Worm (Caenorhabditis elegans) whole organism, L3 larva: ENCODE data around the gene DH11.2.

Experiments used
- R02D3.7 ChIP-seq: fragments of 150-350 bp; optimal IDR thresholded peaks from 2 replicates; lab custom pipeline; 2014; ENCODE audit warnings: missing biosample characterization, missing genetic modification characterization
- ZK546.5 ChIP-seq: sonication (generic microtip); optimal IDR thresholded peaks from 2 replicates; lab custom pipeline; 2017; ENCODE audit warnings: missing biosample characterization, missing genetic modification characterization
- aly-2 ChIP-seq: fragments of 150-350 bp; optimal IDR thresholded peaks from 2 replicates; lab custom pipeline; 2014; ENCODE audit warnings: missing biosample characterization, missing genetic modification characterization
- ama-1 ChIP-seq: fragments of 150-350 bp; optimal IDR thresholded peaks from 2 replicates; lab custom pipeline; 2018
- ceh-16 ChIP-seq: sonication (generic microtip); optimal IDR thresholded peaks from 2 replicates; lab custom pipeline; 2017; ENCODE audit warnings: missing biosample characterization, missing genetic modification characterization
- ceh-28 ChIP-seq: fragments of 150-350 bp; optimal IDR thresholded peaks from 2 replicates; lab custom pipeline; 2014; ENCODE audit warnings: missing biosample characterization, missing genetic modification reagents, missing genetic modification characterization
- ceh-82 ChIP-seq: fragments of 150-350 bp; optimal IDR thresholded peaks from 2 replicates; lab custom pipeline; 2014; ENCODE audit warnings: missing biosample characterization, missing genetic modification characterization
- daf-12 ChIP-seq: fragments of 150-350 bp; optimal IDR thresholded peaks from 2 replicates; lab custom pipeline; 2014; ENCODE audit warnings: missing biosample characterization, missing genetic modification reagents, missing genetic modification characterization
- egl-27 ChIP-seq: sonication (generic microtip); optimal IDR thresholded peaks from 4 replicates; lab custom pipeline; 2017; ENCODE audit warnings: missing biosample characterization, missing genetic modification reagents, missing genetic modification characterization
- egl-5 ChIP-seq: fragments of 150-350 bp; optimal IDR thresholded peaks from 2 replicates; lab custom pipeline; 2017; ENCODE audit warnings: missing biosample characterization, missing genetic modification reagents, missing genetic modification characterization, inconsistent platforms
- elt-2 ChIP-seq: sonication (generic microtip); optimal IDR thresholded peaks from 2 replicates; lab custom pipeline; 2016; ENCODE audit warnings: missing genetic modification reagents, mild to moderate bottlenecking, missing genetic modification characterization, missing compliant biosample characterization
- elt-3 ChIP-seq, 3 experiments: fragments of 150-350 bp in 1 of 3; sonication (generic microtip) in 2 of 3; optimal IDR thresholded peaks; 2 replicates in 2 of 3; 4 replicates in 1 of 3; lab custom pipeline; 2014 to 2017; ENCODE audit warnings: missing biosample characterization in 3 of 3, missing genetic modification characterization in 3 of 3
- fkh-10 ChIP-seq: sonication (generic microtip); optimal IDR thresholded peaks from 2 replicates; lab custom pipeline; 2017; ENCODE audit warnings: missing biosample characterization, missing genetic modification reagents, missing genetic modification characterization
- fkh-2 ChIP-seq: fragments of 150-350 bp; optimal IDR thresholded peaks from 2 replicates; lab custom pipeline; 2014; ENCODE audit warnings: missing biosample characterization, missing genetic modification reagents, missing genetic modification characterization
- fos-1 ChIP-seq: fragments of 150-350 bp; optimal IDR thresholded peaks from 2 replicates; lab custom pipeline; 2014; ENCODE audit warnings: missing biosample characterization, missing genetic modification characterization
- hmg-11 ChIP-seq: sonication (generic microtip); optimal IDR thresholded peaks from 2 replicates; lab custom pipeline; 2016; ENCODE audit warnings: missing genetic modification characterization, missing compliant biosample characterization
- jun-1 ChIP-seq: fragments of 150-350 bp; optimal IDR thresholded peaks from 2 replicates; lab custom pipeline; 2014; ENCODE audit warnings: missing biosample characterization, missing genetic modification reagents, missing genetic modification characterization
- lin-15B ChIP-seq: fragments of 150-350 bp; optimal IDR thresholded peaks from 2 replicates; lab custom pipeline; 2014; ENCODE audit warnings: missing biosample characterization, missing genetic modification characterization
- lin-39 ChIP-seq: fragments of 150-350 bp; optimal IDR thresholded peaks from 2 replicates; lab custom pipeline; 2018; ENCODE audit warnings: missing biosample characterization, missing genetic modification reagents, missing genetic modification characterization
- lsy-12 ChIP-seq: sonication (generic microtip); optimal IDR thresholded peaks from 2 replicates; lab custom pipeline; 2016; ENCODE audit warnings: mild to moderate bottlenecking, missing genetic modification characterization, missing compliant biosample characterization
- mdl-1 ChIP-seq: fragments of 150-350 bp; optimal IDR thresholded peaks from 2 replicates; lab custom pipeline; 2014; ENCODE audit warnings: missing biosample characterization, missing genetic modification characterization
- mml-1 ChIP-seq: fragments of 150-350 bp; sonication (generic microtip); optimal IDR thresholded peaks from 3 replicates; lab custom pipeline; 2014; ENCODE audit warnings: missing biosample characterization, missing genetic modification characterization
- nfya-1 ChIP-seq: sonication (generic microtip); optimal IDR thresholded peaks from 2 replicates; lab custom pipeline; 2017; ENCODE audit warnings: missing genetic modification characterization, mild to moderate bottlenecking, missing compliant biosample characterization, antibody characterized with exemption, moderate library complexity; ENCODE audit not compliant: insufficient read depth
- nhr-11 ChIP-seq: fragments of 150-350 bp; optimal IDR thresholded peaks from 2 replicates; lab custom pipeline; 2014; ENCODE audit warnings: missing biosample characterization, missing genetic modification characterization
- nhr-12 ChIP-seq: fragments of 150-350 bp; optimal IDR thresholded peaks from 2 replicates; lab custom pipeline; 2014; ENCODE audit warnings: missing biosample characterization, missing genetic modification characterization
- nhr-23 ChIP-seq: fragments of 150-350 bp; optimal IDR thresholded peaks from 2 replicates; lab custom pipeline; 2014; ENCODE audit warnings: missing biosample characterization, missing genetic modification reagents, missing genetic modification characterization
- nhr-25 ChIP-seq: sonication (generic microtip); optimal IDR thresholded peaks from 2 replicates; lab custom pipeline; 2017; ENCODE audit warnings: missing biosample characterization, missing genetic modification characterization
- nhr-43 ChIP-seq: sonication (generic microtip); optimal IDR thresholded peaks from 2 replicates; lab custom pipeline; 2016; ENCODE audit warnings: mild to moderate bottlenecking, missing genetic modification characterization, missing compliant biosample characterization; ENCODE audit not compliant: poor library complexity, severe bottlenecking
- nhr-76 ChIP-seq: fragments of 150-350 bp; sonication (generic microtip); optimal IDR thresholded peaks from 5 replicates; lab custom pipeline; 2014; ENCODE audit warnings: missing biosample characterization, missing genetic modification characterization
- nhr-77 ChIP-seq: fragments of 150-350 bp; optimal IDR thresholded peaks from 2 replicates; lab custom pipeline; 2014; ENCODE audit warnings: missing biosample characterization, missing genetic modification characterization
- pha-4 ChIP-seq: fragments of 150-350 bp; optimal IDR thresholded peaks from 2 replicates; lab custom pipeline; 2014; ENCODE audit warnings: missing biosample characterization, missing genetic modification reagents, missing genetic modification characterization
- pqm-1 ChIP-seq: fragments of 150-350 bp; optimal IDR thresholded peaks from 2 replicates; lab custom pipeline; 2017; ENCODE audit warnings: missing biosample characterization, missing genetic modification characterization, inconsistent platforms
- sea-2 ChIP-seq: fragments of 150-350 bp; sonication (generic microtip); optimal IDR thresholded peaks from 4 replicates; lab custom pipeline; 2014; ENCODE audit warnings: missing biosample characterization, missing genetic modification reagents, missing genetic modification characterization
- skn-1 ChIP-seq: fragments of 150-350 bp; optimal IDR thresholded peaks from 2 replicates; lab custom pipeline; 2014; ENCODE audit warnings: missing biosample characterization, missing genetic modification characterization
- tbx-2 ChIP-seq: sonication (generic microtip); optimal IDR thresholded peaks from 2 replicates; lab custom pipeline; 2016; ENCODE audit warnings: mild to moderate bottlenecking, missing genetic modification characterization, missing compliant biosample characterization
- unc-39 ChIP-seq: sonication (generic microtip); optimal IDR thresholded peaks from 4 replicates; lab custom pipeline; 2017; ENCODE audit warnings: missing biosample characterization, missing genetic modification characterization
- unc-62 ChIP-seq: fragments of 150-350 bp; sonication (generic microtip); optimal IDR thresholded peaks from 4 replicates; lab custom pipeline; 2014; ENCODE audit warnings: missing biosample characterization, missing genetic modification reagents, missing genetic modification characterization
- ztf-11 ChIP-seq: fragments of 150-350 bp; optimal IDR thresholded peaks from 2 replicates; lab custom pipeline; 2014; ENCODE audit warnings: missing biosample characterization, missing genetic modification characterization
- ztf-4 ChIP-seq: fragments of 150-350 bp; optimal IDR thresholded peaks from 2 replicates; lab custom pipeline; 2014; ENCODE audit warnings: missing biosample characterization, missing genetic modification characterization

Gene DH11.2

ce11 chrII:8016761-8017160 lies 4.1 kb downstream of the DH11.2 start:
- TF ChIP-seq elt-3 (tag; optimal IDR thresholded peaks at IDR 0.05; lab: Kevin White, UChicago) (peak in 2 of 3 experiments; percentile 46 to 59), pqm-1 (tag; lab: Kevin White, UChicago) (peak; percentile 96), fkh-10 (GFP tag; lab: Kevin White, UChicago) (no peak), ztf-11 (no peak), unc-39 (tag; lab: Kevin White, UChicago) (no peak), nhr-43 (tag; lab: Kevin White, UChicago) (peak; percentile 91), elt-2 (tag; lab: Kevin White, UChicago) (peak; percentile 89), lsy-12 (tag; lab: Kevin White, UChicago) (peak; percentile 77), nfya-1 (tag; lab: Kevin White, UChicago) (peak; percentile 49), mdl-1 (tag; lab: Kevin White, UChicago) (peak; percentile 73), ceh-28 (tag; lab: Kevin White, UChicago) (peak; percentile 34), jun-1 (peak; percentile 83), skn-1 (tag; lab: Kevin White, UChicago) (no peak), sea-2 (GFP tag; lab: Kevin White, UChicago) (no peak), tbx-2 (tag; lab: Kevin White, UChicago) (peak; percentile 26), egl-27 (tag; lab: Kevin White, UChicago) (no peak), pha-4 (peak; percentile 32), nhr-23 (peak; percentile 96), nhr-25 (tag; lab: Kevin White, UChicago) (peak; percentile 93), ama-1 (lab: Kevin White, UChicago) (peak; percentile 57)

DNA sequence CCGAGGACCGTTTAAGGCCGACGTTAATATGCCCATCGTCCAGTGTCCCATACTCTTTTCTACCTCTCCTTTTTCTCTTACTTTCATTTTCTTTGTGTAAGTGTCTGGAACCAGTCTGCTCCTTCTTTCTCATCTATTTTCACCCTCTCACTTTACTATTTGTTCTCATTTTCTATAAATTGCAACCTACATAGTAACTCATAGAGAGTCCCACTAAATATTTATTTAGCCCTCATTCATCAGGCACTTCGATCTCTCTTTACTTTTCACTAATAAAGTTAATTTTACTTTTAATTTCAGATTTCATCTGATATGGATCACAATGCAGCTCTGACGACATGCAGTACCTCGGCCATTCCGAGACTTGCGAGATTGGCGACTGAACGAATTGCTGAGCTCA lies 4.8 kb downstream of the DH11.2 start, which contains the start of gene zyg-11:
Gene zyg-11 (plus strand): TSS at position 301 of the 400 bp plus-strand sequence.
- TF ChIP-seq R02D3.7 (no peak), unc-62 (GFP tag; lab: Kevin White, UChicago) (no peak), fkh-2 (tag; lab: Kevin White, UChicago) (no peak), ZK546.5 (tag; lab: Kevin White, UChicago) (no peak), lin-15B (tag; lab: Kevin White, UChicago) (peak; percentile 63), hmg-11 (tag; lab: Kevin White, UChicago) (no peak), ceh-82 (no peak), mml-1 (tag; lab: Kevin White, UChicago) (no peak), ztf-11 (no peak), daf-12 (tag; lab: Kevin White, UChicago) (no peak), nfya-1 (tag; lab: Kevin White, UChicago) (no peak), nhr-11 (tag; lab: Kevin White, UChicago) (no peak), nhr-76 (no peak), pqm-1 (tag; lab: Kevin White, UChicago) (no peak), fos-1 (tag; lab: Kevin White, UChicago) (no peak), pha-4 (peak; percentile 7), sea-2 (GFP tag; lab: Kevin White, UChicago) (no peak)

- TF ChIP-seq ztf-4 (tag; lab: Kevin White, UChicago) (peak; percentile 73), nhr-23 (peak; percentile 6), aly-2 (tag; lab: Kevin White, UChicago) (no peak), pha-4 (no peak), tbx-2 (tag; lab: Kevin White, UChicago) (no peak), nhr-77 (tag; lab: Kevin White, UChicago) (no peak), pqm-1 (tag; lab: Kevin White, UChicago) (no peak), ztf-11 (no peak), nhr-76 (no peak), ceh-16 (no peak), mml-1 (tag; lab: Kevin White, UChicago) (no peak), elt-2 (tag; lab: Kevin White, UChicago) (peak; percentile 6), nhr-43 (tag; lab: Kevin White, UChicago) (peak; percentile 34), fos-1 (tag; lab: Kevin White, UChicago) (no peak), elt-3 (tag; optimal IDR thresholded peaks at IDR 0.05; lab: Kevin White, UChicago) (no peak), nhr-11 (tag; lab: Kevin White, UChicago) (no peak), ama-1 (lab: Kevin White, UChicago) (peak; percentile 42), nhr-25 (tag; lab: Kevin White, UChicago) (peak; percentile 21), skn-1 (tag; lab: Kevin White, UChicago) (no peak), lin-39 (no peak), hmg-11 (tag; lab: Kevin White, UChicago) (no peak), ZK546.5 (tag; lab: Kevin White, UChicago) (no peak), egl-5 (no peak), ceh-28 (tag; lab: Kevin White, UChicago) (no peak), jun-1 (no peak), lsy-12 (tag; lab: Kevin White, UChicago) (no peak), mdl-1 (tag; lab: Kevin White, UChicago) (no peak), nhr-12 (tag; lab: Kevin White, UChicago) (no peak)
Observed at ce11 chrII:8020580-8021044, 8.0 kb downstream of the DH11.2 start.
